Fruit fly (Drosophila melanogaster) whole organism, wandering third instar larva: ENCODE results near the gene Ir94d.
A peak's percentile ranks its signal among the peaks of the same experiment; 100 is the strongest.

Experiments used
- Abd-B ChIP-seq: fragments of >200 bp; optimal IDR thresholded peaks from 2 replicates; lab custom pipeline; 2017; ENCODE audit warnings: missing biosample characterization, missing genetic modification characterization
- CG32264 ChIP-seq: fragments of 200-800 bp; sonication (Bioruptor generic); optimal IDR thresholded peaks from 2 replicates; lab custom pipeline; 2016; ENCODE audit warnings: missing biosample characterization, missing genetic modification characterization
- CG9705 ChIP-seq: fragments of 200-800 bp; sonication (Bioruptor generic); optimal IDR thresholded peaks from 2 replicates; lab custom pipeline; 2018; ENCODE audit warnings: missing biosample characterization, mild to moderate bottlenecking, missing genetic modification characterization
- CrebA ChIP-seq: fragments of 200-800 bp; sonication (Bioruptor generic); optimal IDR thresholded peaks from 2 replicates; lab custom pipeline; 2016; ENCODE audit warnings: missing biosample characterization, mild to moderate bottlenecking, missing genetic modification characterization, borderline replicate concordance
- Dfd ChIP-seq: fragments of >200 bp; optimal IDR thresholded peaks from 2 replicates; lab custom pipeline; 2017; ENCODE audit warnings: missing biosample characterization, missing genetic modification characterization
- Dif ChIP-seq: fragments of 200-275, 200-300 bp; sonication (Bioruptor generic); optimal IDR thresholded peaks from 2 replicates; lab custom pipeline; 2018; ENCODE audit warnings: missing biosample characterization, missing genetic modification characterization; ENCODE audit not compliant: partially characterized antibody
- GATAd ChIP-seq: sonication (Bioruptor generic); optimal IDR thresholded peaks from 2 replicates; lab custom pipeline; 2016; ENCODE audit warnings: missing biosample characterization, missing genetic modification characterization
- HLH106 ChIP-seq: fragments of 200-800 bp; optimal IDR thresholded peaks from 3 replicates; lab custom pipeline; 2019; ENCODE audit warnings: missing biosample characterization, mild to moderate bottlenecking, missing genetic modification characterization, moderate library complexity
- Hnf4 ChIP-seq: fragments of 200-800 bp; sonication (Bioruptor generic); optimal IDR thresholded peaks from 2 replicates; lab custom pipeline; 2016; ENCODE audit warnings: missing biosample characterization, mild to moderate bottlenecking, missing genetic modification characterization
- Hr78 ChIP-seq: fragments of >200 bp; optimal IDR thresholded peaks from 2 replicates; lab custom pipeline; 2017; ENCODE audit warnings: missing biosample characterization, missing genetic modification characterization
- Hr83 ChIP-seq: fragments of 200-300 bp; sonication (Bioruptor generic); optimal IDR thresholded peaks from 2 replicates; lab custom pipeline; 2016; ENCODE audit warnings: missing biosample characterization, mild to moderate bottlenecking, missing genetic modification characterization, moderate library complexity; ENCODE audit not compliant: poor library complexity, severe bottlenecking
- Jra ChIP-seq: sonication (Bioruptor generic); optimal IDR thresholded peaks from 2 replicates; lab custom pipeline; 2016; ENCODE audit warnings: missing biosample characterization, missing genetic modification characterization
- Mio ChIP-seq: sonication (Bioruptor generic); optimal IDR thresholded peaks from 2 replicates; lab custom pipeline; 2016; ENCODE audit warnings: missing biosample characterization, missing genetic modification characterization
- Myc ChIP-seq: fragments of >200 bp; optimal IDR thresholded peaks from 2 replicates; lab custom pipeline; 2017
- N ChIP-seq: fragments of >200 bp; optimal IDR thresholded peaks from 2 replicates; lab custom pipeline; 2018; ENCODE audit warnings: missing biosample characterization, missing external identifiers, missing genetic modification characterization
- OdsH ChIP-seq: fragments of 200-800 bp; sonication (Bioruptor generic); optimal IDR thresholded peaks from 2 replicates; lab custom pipeline; 2016; ENCODE audit warnings: missing biosample characterization, mild to moderate bottlenecking, missing genetic modification characterization
- Rel ChIP-seq, 2 experiments: fragments of 200-800 bp; sonication (Bioruptor generic) in 1 of 2; optimal IDR thresholded peaks; 2 replicates in 1 of 2; 3 replicates in 1 of 2; lab custom pipeline; 2016 to 2019; ENCODE audit warnings: mild to moderate bottlenecking in 2 of 2, missing biosample characterization in 2 of 2, missing genetic modification characterization in 2 of 2, moderate library complexity in 1 of 2
- Sp1 ChIP-seq: fragments of 200-800 bp; sonication (Bioruptor generic); optimal IDR thresholded peaks from 3 replicates; lab custom pipeline; 2019; ENCODE audit warnings: missing biosample characterization, mild to moderate bottlenecking, missing genetic modification characterization, moderate library complexity
- Vsx2 ChIP-seq: fragments of 200-300, 225-300 bp; sonication (Bioruptor generic); optimal IDR thresholded peaks from 2 replicates; lab custom pipeline; 2018; ENCODE audit warnings: missing biosample characterization, missing genetic modification characterization; ENCODE audit not compliant: partially characterized antibody
- brk ChIP-seq: fragments of 200-800 bp; sonication (Bioruptor generic); optimal IDR thresholded peaks from 2 replicates; lab custom pipeline; 2016; ENCODE audit warnings: missing biosample characterization, mild to moderate bottlenecking, missing genetic modification characterization
- dl ChIP-seq, 2 experiments: fragments of 175-275, 200-275 bp in 1 of 2; fragments of 200-275 bp in 1 of 2; sonication (Bioruptor generic); optimal IDR thresholded peaks; lab custom pipeline; 2018; ENCODE audit warnings: mild to moderate bottlenecking in 2 of 2, missing biosample characterization in 2 of 2, missing genetic modification characterization in 2 of 2, moderate library complexity in 2 of 2; ENCODE audit not compliant: partially characterized antibody in 2 of 2, insufficient read depth in 1 of 2
- dmrt93B ChIP-seq: fragments of 200-800 bp; sonication (Bioruptor generic); optimal IDR thresholded peaks from 2 replicates; lab custom pipeline; 2018; ENCODE audit warnings: missing biosample characterization, mild to moderate bottlenecking, missing genetic modification characterization
- ey ChIP-seq: fragments of 200-800 bp; sonication (Bioruptor generic); optimal IDR thresholded peaks from 2 replicates; lab custom pipeline; 2016; ENCODE audit warnings: missing biosample characterization, missing genetic modification characterization
- foxo ChIP-seq, 2 experiments: fragments of 200-800 bp; sonication (Bioruptor generic); optimal IDR thresholded peaks; 2 replicates in 1 of 2; 3 replicates in 1 of 2; lab custom pipeline; 2016 to 2017; ENCODE audit warnings: missing biosample characterization in 2 of 2, missing genetic modification characterization in 2 of 2
- fru ChIP-seq: fragments of 200-800 bp; sonication (Bioruptor generic); optimal IDR thresholded peaks from 3 replicates; lab custom pipeline; 2016; ENCODE audit warnings: missing biosample characterization, mild to moderate bottlenecking, missing genetic modification characterization
- h ChIP-seq: fragments of 200-800 bp; sonication (Bioruptor generic); optimal IDR thresholded peaks from 3 replicates; lab custom pipeline; 2016; ENCODE audit warnings: missing biosample characterization, mild to moderate bottlenecking, missing genetic modification characterization
- jim ChIP-seq: fragments of 175-275, 200-325 bp; sonication (Bioruptor generic); optimal IDR thresholded peaks from 2 replicates; lab custom pipeline; 2016; ENCODE audit warnings: missing biosample characterization, mild to moderate bottlenecking, missing genetic modification characterization
- lola ChIP-seq: fragments of >200 bp; optimal IDR thresholded peaks from 2 replicates; lab custom pipeline; 2017; ENCODE audit warnings: missing biosample characterization, missing genetic modification characterization
- pan ChIP-seq: fragments of >200 bp; optimal IDR thresholded peaks from 2 replicates; lab custom pipeline; 2017
- psq ChIP-seq: fragments of 200-800 bp; sonication (Bioruptor generic); optimal IDR thresholded peaks from 3 replicates; lab custom pipeline; 2017; ENCODE audit warnings: missing biosample characterization, mild to moderate bottlenecking, missing genetic modification characterization, moderate library complexity
- rgr ChIP-seq: fragments of 200-800 bp; sonication (Bioruptor generic); optimal IDR thresholded peaks from 3 replicates; lab custom pipeline; 2016; ENCODE audit warnings: missing biosample characterization, mild to moderate bottlenecking, missing genetic modification characterization
- sage ChIP-seq: fragments of 200-800 bp; sonication (Bioruptor generic); optimal IDR thresholded peaks from 2 replicates; lab custom pipeline; 2016; ENCODE audit warnings: missing biosample characterization, mild to moderate bottlenecking, missing genetic modification characterization
- sv ChIP-seq: fragments of 200-800 bp; sonication (Bioruptor generic); optimal IDR thresholded peaks from 3 replicates; lab custom pipeline; 2016; ENCODE audit warnings: missing biosample characterization, missing genetic modification characterization
- tai ChIP-seq: sonication (Bioruptor generic); optimal IDR thresholded peaks from 2 replicates; lab custom pipeline; 2016; ENCODE audit warnings: missing biosample characterization, missing genetic modification characterization
- usp ChIP-seq: fragments of >200 bp; optimal IDR thresholded peaks from 2 replicates; lab custom pipeline; 2017; ENCODE audit warnings: missing biosample characterization, missing genetic modification characterization
- woc ChIP-seq: sonication (Bioruptor generic); optimal IDR thresholded peaks from 2 replicates; lab custom pipeline; 2016; ENCODE audit warnings: missing biosample characterization, mild to moderate bottlenecking, missing genetic modification characterization

The Ir94d gene

dm6 chr3R:23402508-23402907, at the start of gene Ir94d:
TSS of gene Ir94d (plus strand) at chr3R:23402808.
- TF ChIP-seq GATAd = no peak
- no peak for TF ChIP-seq Hnf4 (GFP tag; lab: Kevin White, UChicago)
- TF ChIP-seq lola = no peak
- no peak for TF ChIP-seq N
- TF ChIP-seq OdsH (GFP tag; lab: Kevin White, UChicago) = no peak
- TF ChIP-seq CG32264 (GFP tag; lab: Kevin White, UChicago) = no peak
- no peak for TF ChIP-seq Hr83 (GFP tag; lab: Kevin White, UChicago)
- TF ChIP-seq fru = no peak
- no peak for TF ChIP-seq sage
- TF ChIP-seq jim (GFP tag; lab: Kevin White, UChicago) = no peak
- TF ChIP-seq Dif (GFP tag; lab: Kevin White, UChicago) = no peak
- no peak for TF ChIP-seq pan

dm6 chr3R:23355829-23356738, 46.5 kb upstream of the Ir94d start, which contains the start of the genes ATPsynCF6 and Sec13:
TSS of gene ATPsynCF6 (minus strand) at chr3R:23356064.
TSS of gene Sec13 (plus strand) at chr3R:23356278.
- TF ChIP-seq N = no peak
- TF ChIP-seq sage = peak; percentile 68
- TF ChIP-seq OdsH (GFP tag; lab: Kevin White, UChicago) = no peak
- no peak for TF ChIP-seq Dif (GFP tag; lab: Kevin White, UChicago)
- no peak for TF ChIP-seq jim (GFP tag; lab: Kevin White, UChicago)
- TF ChIP-seq Mio (GFP tag; lab: Kevin White, UChicago) = no peak
- no peak for TF ChIP-seq lola
- TF ChIP-seq h (GFP tag; lab: Kevin White, UChicago) = peak; percentile 48
- peak; percentile 14 for TF ChIP-seq ey
- TF ChIP-seq psq (GFP tag; lab: Kevin White, UChicago) = no peak
- TF ChIP-seq usp (GFP tag; lab: Kevin White, UChicago) = no peak
- TF ChIP-seq Hr83 (GFP tag; lab: Kevin White, UChicago) = peak; percentile 53
- no peak for TF ChIP-seq Dfd
- TF ChIP-seq dl (GFP tag; optimal IDR thresholded peaks at IDR 0.05; lab: Kevin White, UChicago; ENCODE audit: insufficient read depth in 1 of 2, partially characterized antibody in 2 of 2) = no peak
- peak in 1 of 2 experiments; percentile 77 for TF ChIP-seq foxo (GFP tag; optimal IDR thresholded peaks at IDR 0.05; lab: Kevin White, UChicago)
- TF ChIP-seq rgr (GFP tag; lab: Kevin White, UChicago) = peak; percentile 52
- TF ChIP-seq pan = no peak
- TF ChIP-seq CrebA (GFP tag; lab: Kevin White, UChicago) = no peak
- TF ChIP-seq Hnf4 (GFP tag; lab: Kevin White, UChicago) = no peak
- TF ChIP-seq fru = peak; percentile 25
- TF ChIP-seq Sp1 = peak; percentile 44
- no peak for TF ChIP-seq tai
- TF ChIP-seq brk (GFP tag; lab: Kevin White, UChicago) = no peak
- TF ChIP-seq Abd-B = no peak
- TF ChIP-seq sv (GFP tag; lab: Kevin White, UChicago) = no peak
- TF ChIP-seq CG9705 (GFP tag; lab: Kevin White, UChicago) = peak; percentile 53
- TF ChIP-seq Vsx2 = no peak
- no peak for TF ChIP-seq CG32264 (GFP tag; lab: Kevin White, UChicago)
- no peak for TF ChIP-seq Rel (GFP tag; optimal IDR thresholded peaks at IDR 0.05; lab: Kevin White, UChicago)
- no peak for TF ChIP-seq Rel (tag; optimal IDR thresholded peaks at IDR 0.05; lab: Kevin White, UChicago)
- TF ChIP-seq Myc (lab: Kevin White, UChicago) = peak; percentile 36
- TF ChIP-seq GATAd = no peak
- peak; percentile 57 for TF ChIP-seq HLH106 (tag; lab: Kevin White, UChicago)
- peak; percentile 58 for TF ChIP-seq woc
- TF ChIP-seq Hr78 (GFP tag; lab: Kevin White, UChicago) = no peak
- no peak for TF ChIP-seq Jra
- no peak for TF ChIP-seq dmrt93B (GFP tag; lab: Kevin White, UChicago)
